Fruit fly (Drosophila melanogaster): ENCODE results near the gene Six4.

Gene Six4

DNA sequence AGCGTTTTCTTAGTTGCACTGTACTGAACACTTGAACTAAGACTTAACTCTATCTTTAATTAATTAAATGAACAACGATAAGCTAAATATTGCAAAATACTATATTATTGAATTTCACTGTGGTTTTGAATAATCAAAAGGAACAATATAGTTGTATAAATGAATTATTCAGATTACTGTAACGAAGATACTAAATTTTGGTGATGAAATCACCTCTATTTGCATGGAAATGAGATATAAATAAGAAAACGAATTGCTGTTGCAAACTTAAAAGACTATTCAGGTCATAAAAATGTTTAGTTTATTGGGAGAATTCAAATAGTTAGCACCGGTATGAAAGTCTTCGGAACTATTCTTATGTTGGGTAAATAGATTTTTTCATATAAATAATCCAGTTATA is 34.0 kb downstream of the Six4 start, which contains the start of gene CG43251:
Gene CG43251 (plus strand): TSS at position 301 of the 400 bp plus-strand sequence.
- no peak for TF ChIP-seq CG16779 (tag; optimal IDR thresholded peaks at IDR 0.05)
- no peak for TF ChIP-seq spab (GFP tag; optimal IDR thresholded peaks at IDR 0.05)
- no peak for TF ChIP-seq esn (GFP tag; optimal IDR thresholded peaks at IDR 0.05)
- no peak for TF ChIP-seq CG11294 (GFP tag; IDR thresholded peaks at IDR 0.05)
- no peak for TF ChIP-seq Gug (GFP tag; IDR thresholded peaks at IDR 0.05)
- no peak for TF ChIP-seq lz (GFP tag; optimal IDR thresholded peaks at IDR 0.05)
- TF ChIP-seq CG4318 (GFP tag; optimal IDR thresholded peaks at IDR 0.05): no peak
- no peak for TF ChIP-seq Hr4 (GFP tag; optimal IDR thresholded peaks at IDR 0.05)

- no peak for TF ChIP-seq Met (GFP tag; optimal IDR thresholded peaks at IDR 0.05)
- no peak for TF ChIP-seq acj6 (GFP tag; optimal IDR thresholded peaks at IDR 0.05)
- TF ChIP-seq Hr4 (GFP tag; optimal IDR thresholded peaks at IDR 0.05): no peak
- no peak for TF ChIP-seq Eip75B (GFP tag; optimal IDR thresholded peaks at IDR 0.05)
- TF ChIP-seq svp (GFP tag): no peak
- no peak for TF ChIP-seq CG3032 (tag; optimal IDR thresholded peaks at IDR 0.05)
- no peak for TF ChIP-seq esn (GFP tag; optimal IDR thresholded peaks at IDR 0.05)
- no peak for TF ChIP-seq CG6792 (GFP tag; optimal IDR thresholded peaks at IDR 0.05)
- TF ChIP-seq Sox102F (GFP tag; optimal IDR thresholded peaks at IDR 0.05): no peak
- no peak for TF ChIP-seq salr (GFP tag; optimal IDR thresholded peaks at IDR 0.05)
- no peak for TF ChIP-seq net (GFP tag; optimal IDR thresholded peaks at IDR 0.05)
- TF ChIP-seq ss (GFP tag; optimal IDR thresholded peaks at IDR 0.05): no peak
- TF ChIP-seq vri (GFP tag; optimal IDR thresholded peaks at IDR 0.05): no peak
- no peak for TF ChIP-seq CG32006 (GFP tag; optimal IDR thresholded peaks at IDR 0.05)
- TF ChIP-seq fd59A (GFP tag; optimal IDR thresholded peaks at IDR 0.05): no peak
- no peak for TF ChIP-seq Lpt (GFP tag; optimal IDR thresholded peaks at IDR 0.05)
- TF ChIP-seq spab (GFP tag; optimal IDR thresholded peaks at IDR 0.05): no peak
Observed at dm6 chr3L:20755585-20755984, 37.0 kb downstream of the Six4 start, which contains the start of gene CG33912. Gene CG33912, minus strand, starts transcription at chr3L:20755685.

DNA sequence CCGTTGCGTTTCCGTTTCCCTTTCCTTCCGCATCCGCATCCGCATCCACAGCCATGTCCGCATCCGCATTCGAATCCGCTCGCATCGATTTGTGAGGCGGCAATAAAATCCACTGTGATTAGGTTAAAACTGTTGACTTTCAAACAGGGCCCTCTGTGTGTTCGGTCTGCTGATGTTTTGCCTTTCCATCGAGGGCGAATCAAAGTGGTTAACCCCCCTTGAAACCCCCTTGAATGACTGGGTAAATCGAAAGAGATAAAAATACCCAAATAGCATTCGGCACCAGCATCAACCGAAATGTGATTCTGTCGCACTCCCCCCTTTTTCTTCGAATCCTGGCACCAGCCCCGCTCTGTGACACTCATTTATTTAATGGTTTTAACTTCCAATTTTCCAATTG is 39.6 kb downstream of the Six4 start:
- no peak for TF ChIP-seq CG11762 (GFP tag; optimal IDR thresholded peaks at IDR 0.05; ENCODE audit: insufficient read depth)
- TF ChIP-seq achi (GFP tag; optimal IDR thresholded peaks at IDR 0.05): no peak
- TF ChIP-seq Eip93F (GFP tag; optimal IDR thresholded peaks at IDR 0.05): no peak
- TF ChIP-seq CG4318 (GFP tag; optimal IDR thresholded peaks at IDR 0.05): no peak
- TF ChIP-seq CG11902 (GFP tag; optimal IDR thresholded peaks at IDR 0.05): no peak

DNA sequence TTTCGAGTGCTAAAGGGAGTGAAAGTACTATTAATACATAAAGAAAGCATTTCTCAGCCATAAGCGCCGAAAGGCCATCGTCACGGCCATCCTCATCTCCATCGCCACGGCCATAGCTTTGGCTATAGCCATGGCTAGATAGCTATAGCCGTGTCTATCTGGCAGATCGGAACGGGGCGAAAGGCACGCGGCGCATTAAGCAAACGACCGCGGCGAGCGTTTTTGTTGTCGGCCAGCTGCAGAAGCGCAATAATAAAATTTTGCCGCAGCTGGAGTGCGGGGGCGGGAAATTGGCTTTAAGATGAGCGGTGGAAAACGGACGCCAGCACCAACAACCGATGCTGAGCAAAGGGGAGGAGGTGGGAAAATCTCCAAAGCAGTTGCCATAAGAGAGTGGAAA is 42.2 kb downstream of the Six4 start:
- TF ChIP-seq pdm3 (GFP tag; optimal IDR thresholded peaks at IDR 0.05) (no peak), Eip75B (GFP tag; optimal IDR thresholded peaks at IDR 0.05) (no peak), Hr38 (GFP tag; optimal IDR thresholded peaks at IDR 0.05) (no peak), CG16779 (tag; optimal IDR thresholded peaks at IDR 0.05) (no peak), acj6 (GFP tag; optimal IDR thresholded peaks at IDR 0.05) (no peak), lz (GFP tag; optimal IDR thresholded peaks at IDR 0.05) (no peak), Smox (GFP tag; optimal IDR thresholded peaks at IDR 0.05) (no peak), Hr4 (GFP tag; optimal IDR thresholded peaks at IDR 0.05) (no peak), Hr39 (GFP tag; optimal IDR thresholded peaks at IDR 0.05) (no peak), CG6808 (GFP tag; optimal IDR thresholded peaks at IDR 0.05) (no peak), CG11902 (GFP tag; optimal IDR thresholded peaks at IDR 0.05) (no peak), CG6276 (GFP tag; optimal IDR thresholded peaks at IDR 0.05) (no peak), eg (GFP tag; IDR thresholded peaks at IDR 0.05) (no peak), CG10631 (GFP tag; optimal IDR thresholded peaks at IDR 0.05) (no peak), Sox102F (GFP tag; optimal IDR thresholded peaks at IDR 0.05) (no peak), dsx (GFP tag; optimal IDR thresholded peaks at IDR 0.05; ENCODE audit: poor library complexity, severe bottlenecking) (no peak), Eip93F (GFP tag; optimal IDR thresholded peaks at IDR 0.05) (no peak), fkh (GFP tag; optimal IDR thresholded peaks at IDR 0.05) (no peak), CG8119 (GFP tag; IDR thresholded peaks at IDR 0.05) (no peak), Sox14 (GFP tag; optimal IDR thresholded peaks at IDR 0.05) (no peak)
